Worm (Caenorhabditis elegans): ENCODE results near the gene ints-9.

ce11 chrV:7601443-7601842, 25.8 kb downstream of the ints-9 start, which contains the start of gene scl-26:
- TF ChIP-seq ztf-11 (tag; optimal IDR thresholded peaks at IDR 0.05) (no peak), zag-1 (tag; optimal IDR thresholded peaks at IDR 0.05) (no peak), blmp-1 (tag; optimal IDR thresholded peaks at IDR 0.05; ENCODE audit: insufficient read depth) (no peak), peb-1 (tag; optimal IDR thresholded peaks at IDR 0.05) (no peak), nhr-77 (tag; optimal IDR thresholded peaks at IDR 0.05) (no peak), mab-5 (tag; optimal IDR thresholded peaks at IDR 0.05) (no peak), nhr-11 (tag; optimal IDR thresholded peaks at IDR 0.05) (no peak), snpc-4 (tag; optimal IDR thresholded peaks at IDR 0.05) (no peak)
